Worm (Caenorhabditis elegans): ENCODE data around the gene CD4.11.

Gene CD4.11

ce11 chrV:5536240-5536811, 48.6 kb upstream of the CD4.11 start, which contains the start of the genes cox-16 and syp-2 (continued):
- TF ChIP-seq egl-27 (tag; optimal IDR thresholded peaks at IDR 0.05), result no peak
- TF ChIP-seq dmd-9 (GFP tag; IDR thresholded peaks at IDR 0.05), result no peak
- no peak for TF ChIP-seq nhr-10 (tag; optimal IDR thresholded peaks at IDR 0.05)
- no peak for TF ChIP-seq nhr-48 (tag; optimal IDR thresholded peaks at IDR 0.05)
- TF ChIP-seq F37D6.2 (tag; optimal IDR thresholded peaks at IDR 0.05), result no peak
- no peak for TF ChIP-seq lin-39 (tag; optimal IDR thresholded peaks at IDR 0.05)
- peak; percentile 97 for TF ChIP-seq Y48G9A.11 (GFP tag; IDR thresholded peaks at IDR 0.05)
- TF ChIP-seq arid-1 (GFP tag; conservative IDR thresholded peaks at IDR 0.05), result no peak
- no peak for TF ChIP-seq snpc-4 (tag; optimal IDR thresholded peaks at IDR 0.05)
- no peak for TF ChIP-seq tag-97 (GFP tag; IDR thresholded peaks at IDR 0.05)
- TF ChIP-seq lsy-2 (tag; optimal IDR thresholded peaks at IDR 0.05), result no peak
- TF ChIP-seq nhr-28 (tag; optimal IDR thresholded peaks at IDR 0.05), result no peak
- TF ChIP-seq vab-7 (GFP tag; IDR thresholded peaks at IDR 0.05), result no peak
- TF ChIP-seq ztf-7 (tag; optimal IDR thresholded peaks at IDR 0.05), result no peak
- no peak for TF ChIP-seq ZK546.5 (tag; optimal IDR thresholded peaks at IDR 0.05)
- TF ChIP-seq F26F4.8 (GFP tag; conservative IDR thresholded peaks at IDR 0.05), result no peak
- TF ChIP-seq hlh-11 (tag; optimal IDR thresholded peaks at IDR 0.05), result no peak
- no peak for TF ChIP-seq dve-1 (tag; optimal IDR thresholded peaks at IDR 0.05; ENCODE audit: insufficient read depth)
- TF ChIP-seq T20F7.1 (GFP tag; optimal IDR thresholded peaks at IDR 0.05), result peak; percentile 96
- no peak for TF ChIP-seq nhr-25 (tag; optimal IDR thresholded peaks at IDR 0.05; ENCODE audit: borderline replicate concordance, insufficient read depth)
- TF ChIP-seq tra-1 (GFP tag; IDR thresholded peaks at IDR 0.05), result no peak

DNA sequence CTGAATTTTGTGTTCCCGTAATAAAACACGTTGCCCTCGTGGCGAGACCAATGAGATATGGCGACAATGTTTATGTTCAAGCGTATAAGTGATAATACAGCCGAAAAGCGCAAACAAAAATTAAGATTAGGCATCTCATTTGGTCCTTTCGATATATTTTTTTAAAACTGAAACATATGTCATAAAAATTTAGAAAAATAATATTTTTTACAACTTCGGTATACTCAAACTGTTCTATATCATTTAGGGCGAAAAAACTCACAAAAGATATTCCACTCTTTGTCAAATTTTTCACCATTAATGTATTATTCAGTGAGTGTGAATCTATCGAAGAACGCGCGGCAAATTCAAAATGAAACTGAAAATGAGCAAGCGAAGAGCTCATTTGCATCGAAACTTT, 46.4 kb upstream of the CD4.11 start, which contains the start of gene cft-1:
Gene cft-1, plus strand, starts transcription at position 301 of the 400 bp plus-strand sequence.
- TF ChIP-seq dpl-1 (GFP tag; optimal IDR thresholded peaks at IDR 0.05) (no peak), skn-1 (tag; optimal IDR thresholded peaks at IDR 0.05) (no peak), jun-1 (tag; optimal IDR thresholded peaks at IDR 0.05) (no peak), F44E2.7 (GFP tag; IDR thresholded peaks at IDR 0.05) (no peak), cey-2 (tag; optimal IDR thresholded peaks at IDR 0.05; ENCODE audit: borderline replicate concordance, insufficient read depth) (no peak), hif-1 (tag; optimal IDR thresholded peaks at IDR 0.05) (no peak), ceh-44 (GFP tag; IDR thresholded peaks at IDR 0.05) (no peak), unc-130 (GFP tag; optimal IDR thresholded peaks at IDR 0.05) (no peak), lin-39 (tag; optimal IDR thresholded peaks at IDR 0.05) (no peak), tag-97 (GFP tag; IDR thresholded peaks at IDR 0.05) (no peak), ZK546.5 (tag; optimal IDR thresholded peaks at IDR 0.05) (no peak), R02D3.7 (tag; optimal IDR thresholded peaks at IDR 0.05) (no peak), nhr-237 (tag; optimal IDR thresholded peaks at IDR 0.05) (no peak), pqm-1 (tag; optimal IDR thresholded peaks at IDR 0.05) (no peak), zip-11 (GFP tag; IDR thresholded peaks at IDR 0.05) (no peak)

DNA sequence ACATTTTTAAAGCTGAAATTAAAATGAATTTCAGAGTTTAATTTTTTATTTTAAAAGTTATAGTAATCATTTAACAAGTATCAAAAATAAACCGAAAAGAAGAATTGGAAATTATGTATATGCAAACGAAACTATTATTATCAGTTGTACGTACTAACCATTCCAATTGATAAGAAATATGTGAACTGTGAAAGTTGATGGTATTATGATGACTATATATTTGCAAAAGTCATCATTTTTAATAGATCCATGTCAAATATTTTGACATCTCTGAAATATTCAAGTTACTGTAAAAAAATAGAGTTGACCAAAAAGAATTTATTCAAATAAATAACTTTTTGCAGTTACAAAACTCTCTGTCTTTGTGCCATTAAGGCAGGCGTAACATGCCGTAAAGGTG, 36.9 kb upstream of the CD4.11 start, which contains the start of gene ugt-48:
Gene ugt-48, minus strand, starts transcription at position 12 of the 400 bp plus-strand sequence.
- no peak for TF ChIP-seq ceh-62 (tag; optimal IDR thresholded peaks at IDR 0.05)
- peak; percentile 40 for TF ChIP-seq pqm-1 (tag; optimal IDR thresholded peaks at IDR 0.05)
- no peak for TF ChIP-seq nhr-111 (GFP tag; optimal IDR thresholded peaks at IDR 0.05)
- peak; percentile 24 for TF ChIP-seq nhr-28 (tag; optimal IDR thresholded peaks at IDR 0.05)

DNA sequence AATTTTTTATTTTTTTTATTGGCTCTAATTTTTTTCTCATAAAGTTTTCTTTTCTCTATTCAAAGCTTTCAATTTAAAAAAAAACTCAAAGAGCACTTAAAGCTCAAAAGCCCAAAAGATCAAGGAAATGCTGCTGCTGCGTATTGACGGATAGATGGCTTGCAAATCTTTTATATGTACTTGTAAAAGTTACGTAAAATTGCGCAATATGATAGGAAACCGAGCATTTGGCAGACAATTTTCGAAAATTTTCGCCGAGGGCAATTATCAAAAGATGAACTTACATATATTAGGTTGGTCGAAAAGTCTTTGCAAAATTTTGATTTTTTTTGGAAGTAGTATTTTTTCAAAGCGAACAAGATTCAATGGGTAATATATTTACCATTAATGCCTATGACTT, 36.4 kb upstream of the CD4.11 start:
- TF ChIP-seq T20F7.1 (GFP tag; optimal IDR thresholded peaks at IDR 0.05) (no peak), zip-2 (tag; optimal IDR thresholded peaks at IDR 0.05) (peak; percentile 89)

All from whole organism, L4 larva.